Worm (Caenorhabditis elegans): Measurements from ENCODE around the gene pfk-1.2.
A peak's percentile ranks its signal among the peaks of the same experiment; 100 is the strongest.

Gene pfk-1.2

ce11 chrV:9546860-9547269 lies 15.3 kb downstream of the pfk-1.2 start, which contains the start of gene his-37 (continued):
- TF ChIP-seq lin-40 (tag; optimal IDR thresholded peaks at IDR 0.05) (peak; percentile 99), nfya-1 (tag; optimal IDR thresholded peaks at IDR 0.05; ENCODE audit: borderline replicate concordance, insufficient read depth) (no peak), nfyb-1 (GFP tag; IDR thresholded peaks at IDR 0.05) (peak; percentile 97), attf-3 (GFP tag; conservative IDR thresholded peaks at IDR 0.05) (peak; percentile 72), snpc-4 (GFP tag; optimal IDR thresholded peaks at IDR 0.05) (peak; percentile 43), snpc-4 (tag; optimal IDR thresholded peaks at IDR 0.05) (peak; percentile 77 to 89 (median 84)), ccch-3 (GFP tag; optimal IDR thresholded peaks at IDR 0.05) (no peak), ceh-58 (GFP tag; IDR thresholded peaks at IDR 0.05) (no peak), Y56A3A.18 (GFP tag; IDR thresholded peaks at IDR 0.05) (peak; percentile 48; the same call in 1 of the 2 replicates), snpc-1.3 (tag; optimal IDR thresholded peaks at IDR 0.05; ENCODE audit: insufficient read depth) (peak; percentile 26), F49E8.2 (tag; optimal IDR thresholded peaks at IDR 0.05; ENCODE audit: insufficient read depth) (no peak), tbp1 (GFP tag; optimal IDR thresholded peaks at IDR 0.05) (peak; percentile 81), K11D2.4 (GFP tag; IDR thresholded peaks at IDR 0.05) (peak; percentile 98), lag-1 (GFP tag; IDR thresholded peaks at IDR 0.05) (no peak), him-1 (tag; optimal IDR thresholded peaks at IDR 0.05) (no peak), madf-10 (tag; optimal IDR thresholded peaks at IDR 0.05) (peak; percentile 95), let-607 (tag; optimal IDR thresholded peaks at IDR 0.05) (peak; percentile 93 to 95), hlh-26 (GFP tag; conservative IDR thresholded peaks at IDR 0.05) (no peak), dpl-1 (GFP tag; optimal IDR thresholded peaks at IDR 0.05) (peak; percentile 50), ceh-40 (GFP tag; IDR thresholded peaks at IDR 0.05) (no peak), efl-1 (GFP tag; optimal IDR thresholded peaks at IDR 0.05) (peak; percentile 38), B0035.1 (tag; optimal IDR thresholded peaks at IDR 0.05) (peak; percentile 69), mxl-1 (tag; optimal IDR thresholded peaks at IDR 0.05) (no peak), aptf-3 (GFP tag; IDR thresholded peaks at IDR 0.05) (no peak), atf-7 (tag; optimal IDR thresholded peaks at IDR 0.05) (peak; percentile 97), lsy-27 (tag; optimal IDR thresholded peaks at IDR 0.05; ENCODE audit: borderline replicate concordance, insufficient read depth) (no peak), hmg-20 (GFP tag; IDR thresholded peaks at IDR 0.05) (peak; percentile 71; the same call in 1 of the 2 replicates), tbx-9 (tag; optimal IDR thresholded peaks at IDR 0.05; ENCODE audit: borderline replicate concordance) (no peak), tlf-1 (GFP tag; optimal IDR thresholded peaks at IDR 0.05) (peak; percentile 97)

DNA sequence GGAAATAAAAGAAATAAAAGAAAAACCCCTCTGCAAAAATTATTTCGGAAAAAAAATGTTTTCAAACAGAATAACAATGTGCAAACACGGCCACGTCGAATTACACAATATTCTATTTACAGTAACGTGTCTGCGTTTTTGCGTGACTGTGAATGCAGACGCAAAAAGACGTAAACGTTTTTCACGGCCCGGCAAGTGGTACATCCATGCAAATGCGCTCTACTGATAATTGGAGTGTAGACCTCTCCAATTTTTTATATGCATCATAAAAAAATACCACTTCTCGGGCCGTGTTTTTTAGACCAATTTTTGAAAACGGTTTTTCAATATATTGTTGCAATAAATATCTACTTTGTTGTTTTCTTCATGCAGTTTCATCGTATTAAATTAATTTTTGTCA lies 17.9 kb downstream of the pfk-1.2 start, which contains the start of gene nstp-10:
TSS of gene nstp-10 (minus strand) at position 378 of the 400 bp plus-strand sequence.
- TF ChIP-seq lsl-1 (GFP tag; optimal IDR thresholded peaks at IDR 0.05) (peak; percentile 98), F57A8.1 (GFP tag; optimal IDR thresholded peaks at IDR 0.05) (no peak), sea-2 (GFP tag; IDR thresholded peaks at IDR 0.05) (no peak), tlf-1 (GFP tag; optimal IDR thresholded peaks at IDR 0.05) (peak; percentile 89), him-1 (tag; optimal IDR thresholded peaks at IDR 0.05) (peak; percentile 60), efl-1 (GFP tag; optimal IDR thresholded peaks at IDR 0.05) (peak; percentile 88), Y56A3A.18 (GFP tag; IDR thresholded peaks at IDR 0.05) (no peak), repo-1 (tag; optimal IDR thresholded peaks at IDR 0.05) (no peak), nhr-80 (tag; optimal IDR thresholded peaks at IDR 0.05) (no peak), T26A5.8 (tag; optimal IDR thresholded peaks at IDR 0.05) (no peak), F39B2.1 (GFP tag; IDR thresholded peaks at IDR 0.05) (peak; percentile 25; the same call in 1 of the 2 replicates), cebp-1 (GFP tag; IDR thresholded peaks at IDR 0.05) (0 out of 2 replicates have a peak, but pooled peaks have one; percentile 17), cebp-1 (tag; optimal IDR thresholded peaks at IDR 0.05) (peak; percentile 48), hrde-1 (tag; optimal IDR thresholded peaks at IDR 0.05; ENCODE audit: borderline replicate concordance) (peak; percentile 26), attf-3 (GFP tag; conservative IDR thresholded peaks at IDR 0.05) (0 out of 2 replicates have a peak, but pooled peaks have one; percentile 43), somi-1 (GFP tag; optimal IDR thresholded peaks at IDR 0.05) (no peak), Y53F4B.3 (GFP tag; IDR thresholded peaks at IDR 0.05) (peak; percentile 83), nfya-1 (tag; optimal IDR thresholded peaks at IDR 0.05; ENCODE audit: borderline replicate concordance, insufficient read depth) (no peak), atf-7 (tag; optimal IDR thresholded peaks at IDR 0.05) (no peak), ceh-91 (GFP tag; IDR thresholded peaks at IDR 0.05) (peak; percentile 96), T07F8.4 (tag; optimal IDR thresholded peaks at IDR 0.05) (no peak), F52B5.7 (tag; optimal IDR thresholded peaks at IDR 0.05) (no peak), F23B12.7 (tag; optimal IDR thresholded peaks at IDR 0.05; ENCODE audit: insufficient read depth) (peak; percentile 85), lin-35 (GFP tag; optimal IDR thresholded peaks at IDR 0.05) (peak in 1 of 3 experiments; percentile 8)
